Fruit fly (Drosophila melanogaster) whole organism, wandering third instar larva: ENCODE results near the gene Cp7Fb.

Experiments
- Abd-B ChIP-seq: fragments of >200 bp; optimal IDR thresholded peaks from 2 replicates; lab custom pipeline; 2017; ENCODE audit warnings: missing biosample characterization, missing genetic modification characterization
- CG32264 ChIP-seq: fragments of 200-800 bp; sonication (Bioruptor generic); optimal IDR thresholded peaks from 2 replicates; lab custom pipeline; 2016; ENCODE audit warnings: missing biosample characterization, missing genetic modification characterization
- CG9705 ChIP-seq: fragments of 200-800 bp; sonication (Bioruptor generic); optimal IDR thresholded peaks from 2 replicates; lab custom pipeline; 2018; ENCODE audit warnings: missing biosample characterization, mild to moderate bottlenecking, missing genetic modification characterization
- CrebA ChIP-seq: fragments of 200-800 bp; sonication (Bioruptor generic); optimal IDR thresholded peaks from 2 replicates; lab custom pipeline; 2016; ENCODE audit warnings: missing biosample characterization, mild to moderate bottlenecking, missing genetic modification characterization, borderline replicate concordance
- Dfd ChIP-seq: fragments of >200 bp; optimal IDR thresholded peaks from 2 replicates; lab custom pipeline; 2017; ENCODE audit warnings: missing biosample characterization, missing genetic modification characterization
- HLH106 ChIP-seq: fragments of 200-800 bp; optimal IDR thresholded peaks from 3 replicates; lab custom pipeline; 2019; ENCODE audit warnings: missing biosample characterization, mild to moderate bottlenecking, missing genetic modification characterization, moderate library complexity
- Hnf4 ChIP-seq: fragments of 200-800 bp; sonication (Bioruptor generic); optimal IDR thresholded peaks from 2 replicates; lab custom pipeline; 2016; ENCODE audit warnings: missing biosample characterization, mild to moderate bottlenecking, missing genetic modification characterization
- Hr78 ChIP-seq: fragments of >200 bp; optimal IDR thresholded peaks from 2 replicates; lab custom pipeline; 2017; ENCODE audit warnings: missing biosample characterization, missing genetic modification characterization
- Hr83 ChIP-seq: fragments of 200-300 bp; sonication (Bioruptor generic); optimal IDR thresholded peaks from 2 replicates; lab custom pipeline; 2016; ENCODE audit warnings: missing biosample characterization, mild to moderate bottlenecking, missing genetic modification characterization, moderate library complexity; ENCODE audit not compliant: poor library complexity, severe bottlenecking
- Jra ChIP-seq: sonication (Bioruptor generic); optimal IDR thresholded peaks from 2 replicates; lab custom pipeline; 2016; ENCODE audit warnings: missing biosample characterization, missing genetic modification characterization
- Mio ChIP-seq: sonication (Bioruptor generic); optimal IDR thresholded peaks from 2 replicates; lab custom pipeline; 2016; ENCODE audit warnings: missing biosample characterization, missing genetic modification characterization
- Myc ChIP-seq: fragments of >200 bp; optimal IDR thresholded peaks from 2 replicates; lab custom pipeline; 2017
- N ChIP-seq: fragments of >200 bp; optimal IDR thresholded peaks from 2 replicates; lab custom pipeline; 2018; ENCODE audit warnings: missing biosample characterization, missing external identifiers, missing genetic modification characterization
- OdsH ChIP-seq: fragments of 200-800 bp; sonication (Bioruptor generic); optimal IDR thresholded peaks from 2 replicates; lab custom pipeline; 2016; ENCODE audit warnings: missing biosample characterization, mild to moderate bottlenecking, missing genetic modification characterization
- Rel ChIP-seq, 2 experiments: fragments of 200-800 bp; sonication (Bioruptor generic) in 1 of 2; optimal IDR thresholded peaks; 2 replicates in 1 of 2; 3 replicates in 1 of 2; lab custom pipeline; 2016 to 2019; ENCODE audit warnings: mild to moderate bottlenecking in 2 of 2, missing biosample characterization in 2 of 2, missing genetic modification characterization in 2 of 2, moderate library complexity in 1 of 2
- Sp1 ChIP-seq: fragments of 200-800 bp; sonication (Bioruptor generic); optimal IDR thresholded peaks from 3 replicates; lab custom pipeline; 2019; ENCODE audit warnings: missing biosample characterization, mild to moderate bottlenecking, missing genetic modification characterization, moderate library complexity
- br ChIP-seq: fragments of 200-800 bp; sonication (Bioruptor generic); optimal IDR thresholded peaks from 2 replicates; lab custom pipeline; 2016; ENCODE audit warnings: missing biosample characterization, missing genetic modification characterization
- brk ChIP-seq: fragments of 200-800 bp; sonication (Bioruptor generic); optimal IDR thresholded peaks from 2 replicates; lab custom pipeline; 2016; ENCODE audit warnings: missing biosample characterization, mild to moderate bottlenecking, missing genetic modification characterization
- dl ChIP-seq, 2 experiments: fragments of 175-275, 200-275 bp in 1 of 2; fragments of 200-275 bp in 1 of 2; sonication (Bioruptor generic); optimal IDR thresholded peaks; lab custom pipeline; 2018; ENCODE audit warnings: mild to moderate bottlenecking in 2 of 2, missing biosample characterization in 2 of 2, missing genetic modification characterization in 2 of 2, moderate library complexity in 2 of 2; ENCODE audit not compliant: partially characterized antibody in 2 of 2, insufficient read depth in 1 of 2
- dmrt93B ChIP-seq: fragments of 200-800 bp; sonication (Bioruptor generic); optimal IDR thresholded peaks from 2 replicates; lab custom pipeline; 2018; ENCODE audit warnings: missing biosample characterization, mild to moderate bottlenecking, missing genetic modification characterization
- dsf ChIP-seq: sonication (Bioruptor generic); optimal IDR thresholded peaks from 2 replicates; lab custom pipeline; 2016; ENCODE audit warnings: missing biosample characterization, missing genetic modification characterization, borderline replicate concordance
- foxo ChIP-seq, 2 experiments: fragments of 200-800 bp; sonication (Bioruptor generic); optimal IDR thresholded peaks; 2 replicates in 1 of 2; 3 replicates in 1 of 2; lab custom pipeline; 2016 to 2017; ENCODE audit warnings: missing biosample characterization in 2 of 2, missing genetic modification characterization in 2 of 2
- fru ChIP-seq: fragments of 200-800 bp; sonication (Bioruptor generic); optimal IDR thresholded peaks from 3 replicates; lab custom pipeline; 2016; ENCODE audit warnings: missing biosample characterization, mild to moderate bottlenecking, missing genetic modification characterization
- h ChIP-seq: fragments of 200-800 bp; sonication (Bioruptor generic); optimal IDR thresholded peaks from 3 replicates; lab custom pipeline; 2016; ENCODE audit warnings: missing biosample characterization, mild to moderate bottlenecking, missing genetic modification characterization
- lola ChIP-seq: fragments of >200 bp; optimal IDR thresholded peaks from 2 replicates; lab custom pipeline; 2017; ENCODE audit warnings: missing biosample characterization, missing genetic modification characterization
- pan ChIP-seq: fragments of >200 bp; optimal IDR thresholded peaks from 2 replicates; lab custom pipeline; 2017
- psq ChIP-seq: fragments of 200-800 bp; sonication (Bioruptor generic); optimal IDR thresholded peaks from 3 replicates; lab custom pipeline; 2017; ENCODE audit warnings: missing biosample characterization, mild to moderate bottlenecking, missing genetic modification characterization, moderate library complexity
- rgr ChIP-seq: fragments of 200-800 bp; sonication (Bioruptor generic); optimal IDR thresholded peaks from 3 replicates; lab custom pipeline; 2016; ENCODE audit warnings: missing biosample characterization, mild to moderate bottlenecking, missing genetic modification characterization
- sage ChIP-seq: fragments of 200-800 bp; sonication (Bioruptor generic); optimal IDR thresholded peaks from 2 replicates; lab custom pipeline; 2016; ENCODE audit warnings: missing biosample characterization, mild to moderate bottlenecking, missing genetic modification characterization
- sv ChIP-seq: fragments of 200-800 bp; sonication (Bioruptor generic); optimal IDR thresholded peaks from 3 replicates; lab custom pipeline; 2016; ENCODE audit warnings: missing biosample characterization, missing genetic modification characterization
- tai ChIP-seq: sonication (Bioruptor generic); optimal IDR thresholded peaks from 2 replicates; lab custom pipeline; 2016; ENCODE audit warnings: missing biosample characterization, missing genetic modification characterization
- usp ChIP-seq: fragments of >200 bp; optimal IDR thresholded peaks from 2 replicates; lab custom pipeline; 2017; ENCODE audit warnings: missing biosample characterization, missing genetic modification characterization
- woc ChIP-seq: sonication (Bioruptor generic); optimal IDR thresholded peaks from 2 replicates; lab custom pipeline; 2016; ENCODE audit warnings: missing biosample characterization, mild to moderate bottlenecking, missing genetic modification characterization

The Cp7Fb gene

dm6 chrX:8473339-8473887 lies at the start of gene Cp7Fb:
Gene Cp7Fb (plus strand): TSS chrX:8473837.
- TF ChIP-seq HLH106 (no peak), pan (no peak), fru (no peak), psq (GFP tag; lab: Kevin White, UChicago) (no peak), sv (no peak), Jra (no peak), Abd-B (GFP tag; lab: Kevin White, UChicago) (no peak), Dfd (no peak), dmrt93B (GFP tag; lab: Kevin White, UChicago) (no peak), Sp1 (GFP tag; lab: Kevin White, UChicago) (no peak), h (GFP tag; lab: Kevin White, UChicago) (no peak)

- TF ChIP-seq CrebA (GFP tag; lab: Kevin White, UChicago) (no peak), Jra (no peak), lola (GFP tag; lab: Kevin White, UChicago) (no peak), Mio (GFP tag; lab: Kevin White, UChicago) (no peak), tai (GFP tag; lab: Kevin White, UChicago) (no peak), sv (no peak), N (GFP tag; lab: Kevin White, UChicago) (no peak), OdsH (GFP tag; lab: Kevin White, UChicago) (no peak), CG9705 (GFP tag; lab: Kevin White, UChicago) (no peak), pan (no peak), Abd-B (GFP tag; lab: Kevin White, UChicago) (no peak), usp (GFP tag; lab: Kevin White, UChicago) (no peak), sage (GFP tag; lab: Kevin White, UChicago) (no peak)
Observed at dm6 chrX:8433709-8434108, 39.9 kb upstream of the Cp7Fb start, which contains the start of gene CG32712. Gene CG32712 (minus strand): TSS chrX:8433809.

- TF ChIP-seq CG9705 (GFP tag; lab: Kevin White, UChicago) = peak; percentile 20
- no peak for TF ChIP-seq Sp1 (GFP tag; lab: Kevin White, UChicago)
- TF ChIP-seq sv = peak; percentile 6
- TF ChIP-seq CG32264 = no peak
- TF ChIP-seq, all 38 proteins: peak for 2
Observed at dm6 chrX:8436656-8437284, 36.9 kb upstream of the Cp7Fb start, which contains the start of gene CG1440. Gene CG1440 (plus strand): TSS chrX:8437057.

dm6 chrX:8437285-8438110 lies 36.1 kb upstream of the Cp7Fb start, which contains the start of gene Miga:
Gene Miga (minus strand): TSS chrX:8437820.
- TF ChIP-seq dl (GFP tag; optimal IDR thresholded peaks at IDR 0.05; lab: Kevin White, UChicago; ENCODE audit: insufficient read depth in 1 of 2, partially characterized antibody in 2 of 2) (no peak), psq (GFP tag; lab: Kevin White, UChicago) (peak; percentile 84)

- TF ChIP-seq Mio (GFP tag; lab: Kevin White, UChicago) (no peak), tai (GFP tag; lab: Kevin White, UChicago) (no peak), Rel (GFP tag; optimal IDR thresholded peaks at IDR 0.05; lab: Kevin White, UChicago) (no peak), Rel (tag; optimal IDR thresholded peaks at IDR 0.05; lab: Kevin White, UChicago) (peak; percentile 7)
- TF ChIP-seq, all 38 proteins: peak for 1
Observed at dm6 chrX:8442161-8442560, 31.5 kb upstream of the Cp7Fb start, which contains the start of gene CG12123. Gene CG12123 (minus strand): TSS chrX:8442348.

dm6 chrX:8442912-8443311 lies 30.7 kb upstream of the Cp7Fb start:
- TF ChIP-seq Myc = peak; percentile 50
- no peak for TF ChIP-seq h (GFP tag; lab: Kevin White, UChicago)

- TF ChIP-seq woc (GFP tag; lab: Kevin White, UChicago) = no peak
- TF ChIP-seq Myc = no peak
- no peak for TF ChIP-seq Hnf4
- TF ChIP-seq br (GFP tag; lab: Kevin White, UChicago) = no peak
- TF ChIP-seq lola (GFP tag; lab: Kevin White, UChicago) = no peak
- no peak for TF ChIP-seq Hr83 (GFP tag; lab: Kevin White, UChicago)
- TF ChIP-seq dsf (GFP tag; lab: Kevin White, UChicago) = no peak
- no peak for TF ChIP-seq Hr78 (GFP tag; lab: Kevin White, UChicago)
- TF ChIP-seq rgr (GFP tag; lab: Kevin White, UChicago) = no peak
- TF ChIP-seq Abd-B (GFP tag; lab: Kevin White, UChicago) = no peak
- no peak for TF ChIP-seq foxo (GFP tag; optimal IDR thresholded peaks at IDR 0.05; lab: Kevin White, UChicago)
- no peak for TF ChIP-seq brk
Observed at dm6 chrX:8444279-8444678, 29.4 kb upstream of the Cp7Fb start.
